Worm (Caenorhabditis elegans) whole organism, L1 larva: ENCODE results near the gene Y48E1B.8.
A peak's percentile ranks its signal among the peaks of the same experiment; 100 is the strongest.

Experiments used
- C04F5.9 ChIP-seq: sonication (generic microtip); optimal IDR thresholded peaks from 2 replicates; lab custom pipeline; 2016; ENCODE audit warnings: missing genetic modification characterization, missing compliant biosample characterization
- ama-1 ChIP-seq: fragments of 150-350 bp; optimal IDR thresholded peaks from 2 replicates; lab custom pipeline; 2014
- ceh-8 ChIP-seq: fragments of 200-800 bp; sonication (Bioruptor generic); optimal IDR thresholded peaks from 2 replicates; lab custom pipeline; 2018; ENCODE audit warnings: mild to moderate bottlenecking, missing genetic modification characterization, moderate library complexity, missing compliant biosample characterization
- ceh-90 ChIP-seq: sonication (generic microtip); optimal IDR thresholded peaks from 2 replicates; lab custom pipeline; 2016; ENCODE audit warnings: missing genetic modification characterization, missing compliant biosample characterization
- ces-1 ChIP-seq: fragments of 150-350 bp; optimal IDR thresholded peaks from 2 replicates; lab custom pipeline; 2014; ENCODE audit warnings: missing biosample characterization, missing genetic modification reagents, missing genetic modification characterization
- dsc-1 ChIP-seq: sonication (generic microtip); optimal IDR thresholded peaks from 2 replicates; lab custom pipeline; 2016; ENCODE audit warnings: mild to moderate bottlenecking, missing genetic modification characterization, missing compliant biosample characterization
- efl-1 ChIP-seq, 4 experiments: fragments of 150-350 bp; optimal IDR thresholded peaks in 3 of 4; peaks in 1 of 4; 1 replicate in 1 of 4; 2 replicates in 3 of 4; lab custom pipeline; 2014; ENCODE audit warnings: missing biosample characterization in 2 of 4, missing genetic modification characterization in 2 of 4, missing genetic modification reagents in 2 of 4
- efl-3 ChIP-seq: fragments of 200-800 bp; sonication (Bioruptor generic); optimal IDR thresholded peaks from 2 replicates; lab custom pipeline; 2018; ENCODE audit warnings: mild to moderate bottlenecking, missing genetic modification characterization, missing compliant biosample characterization
- egl-27 ChIP-seq, 2 experiments: fragments of 150-350 bp in 1 of 2; sonication (generic microtip); optimal IDR thresholded peaks; 3 replicates each; lab custom pipeline; 2017 to 2018; ENCODE audit warnings: missing biosample characterization in 2 of 2, missing genetic modification characterization in 2 of 2, missing genetic modification reagents in 2 of 2
- elt-3 ChIP-seq, 6 experiments: fragments of 150-350 bp in 1 of 6; sonication (generic microtip); optimal IDR thresholded peaks; 2 replicates each; lab custom pipeline; 2017 to 2018; ENCODE audit warnings: missing biosample characterization in 6 of 6, missing genetic modification characterization in 6 of 6, inconsistent platforms in 1 of 6
- fkh-10 ChIP-seq: sonication (generic microtip); optimal IDR thresholded peaks from 2 replicates; lab custom pipeline; 2017; ENCODE audit warnings: missing biosample characterization, missing genetic modification reagents, missing genetic modification characterization
- fkh-4 ChIP-seq: sonication (generic microtip); optimal IDR thresholded peaks from 2 replicates; lab custom pipeline; 2016; ENCODE audit warnings: missing compliant biosample characterization, missing genetic modification characterization, borderline replicate concordance
- hlh-4 ChIP-seq: sonication (generic microtip); optimal IDR thresholded peaks from 2 replicates; lab custom pipeline; 2016; ENCODE audit warnings: mild to moderate bottlenecking, missing genetic modification characterization, missing compliant biosample characterization
- irx-1 ChIP-seq: sonication (generic microtip); optimal IDR thresholded peaks from 2 replicates; lab custom pipeline; 2016; ENCODE audit warnings: missing genetic modification characterization, missing compliant biosample characterization
- isw-1 ChIP-seq: fragments of 200-800 bp; sonication (Bioruptor generic); IDR thresholded peaks from 2 replicates; pipeline ENCODE4 v1.3.6; 2022; ENCODE audit warnings: missing genetic modification characterization, missing compliant biosample characterization
- jun-1 ChIP-seq: fragments of 150-350 bp; optimal IDR thresholded peaks from 2 replicates; lab custom pipeline; 2014; ENCODE audit warnings: missing biosample characterization, missing genetic modification reagents, missing genetic modification characterization
- lin-15B ChIP-seq: fragments of 150-350 bp; sonication (generic microtip); optimal IDR thresholded peaks from 3 replicates; lab custom pipeline; 2014; ENCODE audit warnings: missing biosample characterization, missing genetic modification characterization
- lin-35 ChIP-seq, 2 experiments: fragments of 150-350 bp; optimal IDR thresholded peaks; 2 replicates each; lab custom pipeline; 2014; ENCODE audit warnings: missing biosample characterization in 2 of 2, missing genetic modification characterization in 2 of 2, missing genetic modification reagents in 2 of 2
- lin-39 ChIP-seq: fragments of 150-350 bp; optimal IDR thresholded peaks from 2 replicates; lab custom pipeline; 2014; ENCODE audit warnings: missing biosample characterization, missing genetic modification reagents, missing genetic modification characterization
- lir-3 ChIP-seq: sonication (generic microtip); optimal IDR thresholded peaks from 2 replicates; lab custom pipeline; 2016; ENCODE audit warnings: mild to moderate bottlenecking, missing genetic modification characterization, moderate library complexity, missing compliant biosample characterization; ENCODE audit not compliant: poor library complexity
- mab-9 ChIP-seq: fragments of 200-800 bp; sonication (Bioruptor generic); IDR thresholded peaks from 2 replicates; pipeline ENCODE4 v1.3.6; 2022; ENCODE audit warnings: missing genetic modification reagents, missing genetic modification characterization, missing compliant biosample characterization
- mef-2 ChIP-seq: fragments of 150-350 bp; optimal IDR thresholded peaks from 2 replicates; lab custom pipeline; 2014; ENCODE audit warnings: missing biosample characterization, missing genetic modification characterization
- nhr-12 ChIP-seq: sonication (generic microtip); optimal IDR thresholded peaks from 2 replicates; lab custom pipeline; 2017; ENCODE audit warnings: missing biosample characterization, missing genetic modification characterization
- nhr-19 ChIP-seq: fragments of 200-800 bp; sonication (Bioruptor generic); conservative IDR thresholded peaks from 2 replicates; pipeline ENCODE4 v1.3.6; 2022; ENCODE audit warnings: missing genetic modification characterization, missing compliant biosample characterization
- nhr-20 ChIP-seq: sonication (generic microtip); optimal IDR thresholded peaks from 2 replicates; lab custom pipeline; 2016; ENCODE audit warnings: mild to moderate bottlenecking, missing genetic modification characterization, missing compliant biosample characterization
- nhr-237 ChIP-seq: fragments of 150-350 bp; optimal IDR thresholded peaks from 2 replicates; lab custom pipeline; 2014; ENCODE audit warnings: missing biosample characterization, missing genetic modification characterization
- nhr-47 ChIP-seq: sonication (generic microtip); optimal IDR thresholded peaks from 2 replicates; lab custom pipeline; 2016; ENCODE audit warnings: mild to moderate bottlenecking, missing genetic modification characterization, moderate library complexity, missing compliant biosample characterization
- nhr-76 ChIP-seq: sonication (generic microtip); optimal IDR thresholded peaks from 2 replicates; lab custom pipeline; 2017; ENCODE audit warnings: missing biosample characterization, missing genetic modification characterization
- nhr-84 ChIP-seq: sonication (generic microtip); optimal IDR thresholded peaks from 2 replicates; lab custom pipeline; 2017; ENCODE audit warnings: missing biosample characterization, missing genetic modification characterization
- nhr-90 ChIP-seq: sonication (generic microtip); optimal IDR thresholded peaks from 2 replicates; lab custom pipeline; 2016; ENCODE audit warnings: mild to moderate bottlenecking, missing genetic modification characterization, missing compliant biosample characterization; ENCODE audit not compliant: poor library complexity
- snpc-4 ChIP-seq: fragments of 150-350 bp; optimal IDR thresholded peaks from 2 replicates; lab custom pipeline; 2014; ENCODE audit warnings: missing biosample characterization, missing genetic modification characterization
- snu-23 ChIP-seq: sonication (generic microtip); optimal IDR thresholded peaks from 2 replicates; lab custom pipeline; 2016; ENCODE audit warnings: missing genetic modification characterization, missing compliant biosample characterization
- swsn-7 ChIP-seq: sonication (generic microtip); optimal IDR thresholded peaks from 2 replicates; lab custom pipeline; 2016; ENCODE audit warnings: missing genetic modification characterization, missing compliant biosample characterization
- unc-62 ChIP-seq: fragments of 150-350 bp; optimal IDR thresholded peaks from 2 replicates; lab custom pipeline; 2014; ENCODE audit warnings: missing biosample characterization, missing genetic modification reagents, missing genetic modification characterization
- ztf-11 ChIP-seq, 2 experiments: sonication (generic microtip); optimal IDR thresholded peaks; 2 replicates each; lab custom pipeline; 2016 to 2017; ENCODE audit warnings: missing genetic modification characterization in 2 of 2, missing biosample characterization in 1 of 2, missing compliant biosample characterization in 1 of 2

The Y48E1B.8 gene

ce11 chrII:13585655-13586170, at the start of gene Y48E1B.8:
Gene Y48E1B.8, plus strand, starts transcription at chrII:13585705.
- TF ChIP-seq hlh-4 (tag; lab: Kevin White, UChicago): no peak
- TF ChIP-seq nhr-76 (tag; lab: Kevin White, UChicago): no peak
- no peak for TF ChIP-seq nhr-12 (tag; lab: Kevin White, UChicago)
- TF ChIP-seq isw-1 (GFP tag; lab: Robert Waterston, UW): no peak
- TF ChIP-seq elt-3 (tag; optimal IDR thresholded peaks at IDR 0.05; lab: Kevin White, UChicago): no peak
- no peak for TF ChIP-seq lin-35 (GFP tag; optimal IDR thresholded peaks at IDR 0.05; lab: Kevin White, UChicago)
- TF ChIP-seq egl-27 (tag; optimal IDR thresholded peaks at IDR 0.05; lab: Kevin White, UChicago): no peak
- TF ChIP-seq ama-1 (lab: Kevin White, UChicago): no peak
- TF ChIP-seq nhr-237: no peak
- TF ChIP-seq ztf-11 (tag; optimal IDR thresholded peaks at IDR 0.05; lab: Kevin White, UChicago): no peak
- TF ChIP-seq lin-15B: no peak
- no peak for TF ChIP-seq efl-3 (GFP tag; lab: Kevin White, UChicago)
- TF ChIP-seq nhr-84 (tag; lab: Kevin White, UChicago): no peak
- TF ChIP-seq lin-39 (tag; lab: Kevin White, UChicago): no peak
- TF ChIP-seq dsc-1 (tag; lab: Kevin White, UChicago): no peak
- TF ChIP-seq ceh-90 (tag; lab: Kevin White, UChicago): no peak
- TF ChIP-seq jun-1 (tag; lab: Kevin White, UChicago): no peak
- no peak for TF ChIP-seq C04F5.9 (tag; lab: Kevin White, UChicago)

- no peak for TF ChIP-seq efl-1 (optimal IDR thresholded peaks at IDR 0.05; lab: Kevin White, UChicago)
- TF ChIP-seq efl-1 (GFP tag; optimal IDR thresholded peaks at IDR 0.05 in 1 of 2; lab: Kevin White, UChicago): peak in 1 of 2 experiments; percentile 53
- TF ChIP-seq snpc-4 (tag; lab: Kevin White, UChicago): no peak
- no peak for TF ChIP-seq unc-62 (GFP tag; lab: Kevin White, UChicago)
- TF ChIP-seq isw-1 (GFP tag; lab: Robert Waterston, UW): no peak
- TF ChIP-seq, all 84 proteins: peak for 1
These were observed 44.5 kb upstream of the Y48E1B.8 start, which contains the start of the genes noa-1 and Y48E1B.17 for ce11 chrII:13540956-13541355. Gene noa-1, minus strand, starts transcription at chrII:13541056. Gene Y48E1B.17, minus strand, starts transcription at chrII:13541084.

ce11 chrII:13542991-13543390, 42.5 kb upstream of the Y48E1B.8 start:
- peak; percentile 21 for TF ChIP-seq ceh-8 (GFP tag; lab: Kevin White, UChicago)
- no peak for TF ChIP-seq ceh-90 (tag; lab: Kevin White, UChicago)
- TF ChIP-seq, all 84 proteins: peak for 1

ce11 chrII:13547545-13547944, 38.0 kb upstream of the Y48E1B.8 start, which contains the start of gene ddl-2:
Gene ddl-2, minus strand, starts transcription at chrII:13547645.
- no peak for TF ChIP-seq mab-9
- TF ChIP-seq mef-2: no peak
- TF ChIP-seq nhr-20 (tag; lab: Kevin White, UChicago): no peak
- TF ChIP-seq lir-3 (tag; lab: Kevin White, UChicago): no peak
- no peak for TF ChIP-seq ces-1 (GFP tag; lab: Kevin White, UChicago)
- TF ChIP-seq nhr-12 (tag; lab: Kevin White, UChicago): no peak
- no peak for TF ChIP-seq snu-23
- TF ChIP-seq nhr-19 (GFP tag; lab: Robert Waterston, UW): no peak
- no peak for TF ChIP-seq C04F5.9 (tag; lab: Kevin White, UChicago)
- no peak for TF ChIP-seq egl-27 (tag; optimal IDR thresholded peaks at IDR 0.05; lab: Kevin White, UChicago)
- TF ChIP-seq swsn-7 (tag; lab: Kevin White, UChicago): no peak
- TF ChIP-seq fkh-4 (tag; lab: Kevin White, UChicago): no peak
- TF ChIP-seq fkh-10: no peak
- no peak for TF ChIP-seq irx-1 (tag; lab: Kevin White, UChicago)
- no peak for TF ChIP-seq nhr-47 (tag; lab: Kevin White, UChicago)
- no peak for TF ChIP-seq nhr-90 (tag; lab: Kevin White, UChicago)
